Fruit fly (Drosophila melanogaster): Measurements from ENCODE around the gene CAH5.

The CAH5 gene

dm6 chr3R:31254808-31255207, 7.6 kb upstream of the CAH5 start, which contains the start of the genes CG1750 and spn-F (continued):
- TF ChIP-seq CG15601 (tag; optimal IDR thresholded peaks at IDR 0.05) (no peak), ssp (GFP tag; IDR thresholded peaks at IDR 0.05) (no peak), Doc2 (GFP tag; IDR thresholded peaks at IDR 0.05) (no peak), CG12942 (GFP tag; optimal IDR thresholded peaks at IDR 0.05) (no peak), Hr3 (GFP tag; optimal IDR thresholded peaks at IDR 0.05) (no peak), CG13287 (GFP tag; IDR thresholded peaks at IDR 0.05; ENCODE audit: partially characterized antibody) (peak; percentile 82), fru (optimal IDR thresholded peaks at IDR 0.05) (no peak), Sry-δ (GFP tag; optimal IDR thresholded peaks at IDR 0.05) (peak; percentile 75), Side (GFP tag; optimal IDR thresholded peaks at IDR 0.05) (no peak), bigmax (GFP tag; optimal IDR thresholded peaks at IDR 0.05) (no peak), lab (GFP tag; optimal IDR thresholded peaks at IDR 0.05) (no peak), CG12219 (GFP tag; optimal IDR thresholded peaks at IDR 0.05) (no peak), CG34422 (GFP tag; IDR thresholded peaks at IDR 0.05) (no peak; the same call in 2 of the 3 replicates), so (GFP tag; IDR thresholded peaks at IDR 0.05) (no peak), Eip74EF (GFP tag; optimal IDR thresholded peaks at IDR 0.05) (no peak), CG34224 (GFP tag; IDR thresholded peaks at IDR 0.05; ENCODE audit: partially characterized antibody) (peak; percentile 49; the same call in 2 of the 3 replicates), prd (optimal IDR thresholded peaks at IDR 0.05) (no peak), prd (GFP tag; IDR thresholded peaks at IDR 0.05) (no peak), tio (GFP tag; optimal IDR thresholded peaks at IDR 0.05) (no peak), CG18599 (GFP tag; optimal IDR thresholded peaks at IDR 0.05) (no peak), bab2 (GFP tag; optimal IDR thresholded peaks at IDR 0.05) (no peak), CG17359 (tag; optimal IDR thresholded peaks at IDR 0.05) (no peak), croc (GFP tag; conservative IDR thresholded peaks at IDR 0.05) (no peak), CG4617 (GFP tag; optimal IDR thresholded peaks at IDR 0.05; ENCODE audit: borderline replicate concordance) (peak; percentile 64), CG5180 (GFP tag; optimal IDR thresholded peaks at IDR 0.05) (no peak), CG10321 (GFP tag; IDR thresholded peaks at IDR 0.05) (no peak), Bdp1 (GFP tag; optimal IDR thresholded peaks at IDR 0.05) (no peak), mld (GFP tag; IDR thresholded peaks at IDR 0.05; ENCODE audit: partially characterized antibody) (0 out of 3 replicates have a peak, but pooled peaks have one; percentile 22), aop (GFP tag; IDR thresholded peaks at IDR 0.05) (no peak), nerfin-1 (tag; optimal IDR thresholded peaks at IDR 0.05) (no peak), CG4854 (GFP tag; optimal IDR thresholded peaks at IDR 0.05) (no peak), ap (GFP tag; IDR thresholded peaks at IDR 0.05) (no peak), CG4707 (GFP tag; optimal IDR thresholded peaks at IDR 0.05) (no peak), p53 (GFP tag; optimal IDR thresholded peaks at IDR 0.05) (no peak), Trl (optimal IDR thresholded peaks at IDR 0.05) (no peak), Trl (GFP tag; optimal IDR thresholded peaks at IDR 0.05) (no peak), gro (GFP tag; optimal IDR thresholded peaks at IDR 0.05) (peak; percentile 5), Xrp1 (GFP tag; IDR thresholded peaks at IDR 0.05) (no peak), zfh1 (GFP tag; IDR thresholded peaks at IDR 0.05) (no peak), CG8388 (GFP tag; optimal IDR thresholded peaks at IDR 0.05) (no peak), CG6813 (GFP tag; optimal IDR thresholded peaks at IDR 0.05) (no peak), CG14050 (GFP tag; IDR thresholded peaks at IDR 0.05) (no peak), CG8359 (GFP tag; optimal IDR thresholded peaks at IDR 0.05; ENCODE audit: borderline replicate concordance) (no peak), CG5245 (GFP tag; optimal IDR thresholded peaks at IDR 0.05) (no peak), CG43689 (GFP tag; IDR thresholded peaks at IDR 0.05) (no peak), ATbp (GFP tag; optimal IDR thresholded peaks at IDR 0.05) (no peak), NfI (GFP tag; optimal IDR thresholded peaks at IDR 0.05) (no peak), CG34376 (GFP tag; optimal IDR thresholded peaks at IDR 0.05) (no peak), Awh (GFP tag; IDR thresholded peaks at IDR 0.05) (no peak), pzg (GFP tag; optimal IDR thresholded peaks at IDR 0.05) (peak; percentile 61), Ets65A (GFP tag) (no peak), CG14441 (GFP tag; IDR thresholded peaks at IDR 0.05) (no peak)
